Fruit fly (Drosophila melanogaster): ENCODE measurements around the gene CG4982.

The CG4982 gene

DNA sequence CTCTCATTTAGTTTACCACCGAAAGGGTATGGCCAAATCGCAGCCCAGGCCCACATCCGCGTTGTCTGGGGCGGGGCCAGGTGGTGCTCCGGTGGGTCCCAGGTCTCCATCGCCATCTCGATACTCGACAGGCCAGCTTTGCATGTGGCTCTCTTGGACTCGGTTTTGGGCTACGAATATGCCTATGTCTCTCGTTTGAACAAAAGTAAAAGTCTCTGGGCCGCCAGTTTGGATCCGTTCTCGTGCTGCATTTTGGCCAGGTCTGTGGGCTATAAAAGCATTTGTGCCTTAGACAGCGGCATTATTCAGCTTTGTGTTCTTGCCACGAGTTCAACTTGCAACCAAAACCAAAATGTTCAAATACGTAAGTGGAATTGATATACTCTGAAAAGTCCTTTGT lies 24.1 kb upstream of the CG4982 start, which contains the start of gene CG13065:
TSS of gene CG13065 (plus strand) at position 301 of the 400 bp plus-strand sequence.
- TF ChIP-seq Vsx2 (GFP tag; optimal IDR thresholded peaks at IDR 0.05; ENCODE audit: partially characterized antibody) (no peak), tai (GFP tag; optimal IDR thresholded peaks at IDR 0.05) (no peak), foxo (GFP tag; optimal IDR thresholded peaks at IDR 0.05) (no peak), dmrt93B (GFP tag; optimal IDR thresholded peaks at IDR 0.05) (no peak), HLH106 (tag; optimal IDR thresholded peaks at IDR 0.05) (no peak), Hnf4 (GFP tag; optimal IDR thresholded peaks at IDR 0.05) (no peak), br (GFP tag; optimal IDR thresholded peaks at IDR 0.05) (no peak), Jra (GFP tag; optimal IDR thresholded peaks at IDR 0.05) (no peak), pan (optimal IDR thresholded peaks at IDR 0.05) (no peak), CG9705 (GFP tag; optimal IDR thresholded peaks at IDR 0.05) (no peak), h (GFP tag; optimal IDR thresholded peaks at IDR 0.05) (no peak)

dm6 chr3L:16279171-16279570 lies 22.1 kb upstream of the CG4982 start, which contains the start of gene CG13050:
CG13050 (minus strand) TSS chr3L:16279271.
- TF ChIP-seq usp (GFP tag; optimal IDR thresholded peaks at IDR 0.05) = no peak
- no peak for TF ChIP-seq Dfd (GFP tag; optimal IDR thresholded peaks at IDR 0.05)
- TF ChIP-seq HLH106 (tag; optimal IDR thresholded peaks at IDR 0.05) = no peak
- TF ChIP-seq dsf (GFP tag; optimal IDR thresholded peaks at IDR 0.05; ENCODE audit: borderline replicate concordance) = no peak
- TF ChIP-seq brk (GFP tag; optimal IDR thresholded peaks at IDR 0.05) = no peak
- TF ChIP-seq ey (GFP tag; optimal IDR thresholded peaks at IDR 0.05) = no peak
- TF ChIP-seq Vsx2 (GFP tag; optimal IDR thresholded peaks at IDR 0.05; ENCODE audit: partially characterized antibody) = no peak
- TF ChIP-seq Hr83 (GFP tag; optimal IDR thresholded peaks at IDR 0.05; ENCODE audit: poor library complexity, severe bottlenecking) = no peak
- no peak for TF ChIP-seq CG9705 (GFP tag; optimal IDR thresholded peaks at IDR 0.05)
- TF ChIP-seq Mio (GFP tag; optimal IDR thresholded peaks at IDR 0.05) = no peak
- no peak for TF ChIP-seq dmrt93B (GFP tag; optimal IDR thresholded peaks at IDR 0.05)
- TF ChIP-seq Rel (GFP tag; optimal IDR thresholded peaks at IDR 0.05) = no peak
- TF ChIP-seq Rel (tag; optimal IDR thresholded peaks at IDR 0.05) = no peak
- no peak for TF ChIP-seq pan (optimal IDR thresholded peaks at IDR 0.05)
- no peak for TF ChIP-seq Jra (GFP tag; optimal IDR thresholded peaks at IDR 0.05)
- no peak for TF ChIP-seq CG32264 (GFP tag; optimal IDR thresholded peaks at IDR 0.05)
- TF ChIP-seq dl (GFP tag; optimal IDR thresholded peaks at IDR 0.05; ENCODE audit: insufficient read depth in 1 of 2, partially characterized antibody in 2 of 2) = no peak
- no peak for TF ChIP-seq psq (GFP tag; optimal IDR thresholded peaks at IDR 0.05)
- no peak for TF ChIP-seq Abd-B (GFP tag; optimal IDR thresholded peaks at IDR 0.05)

- peak; percentile 70 for TF ChIP-seq Vsx2 (GFP tag; optimal IDR thresholded peaks at IDR 0.05; ENCODE audit: partially characterized antibody)
- TF ChIP-seq Myc (optimal IDR thresholded peaks at IDR 0.05) = no peak
Measured at dm6 chr3L:16279987-16280454, 21.2 kb upstream of the CG4982 start, which contains the start of gene CG13064. CG13064 (plus strand) TSS chr3L:16280404.

DNA sequence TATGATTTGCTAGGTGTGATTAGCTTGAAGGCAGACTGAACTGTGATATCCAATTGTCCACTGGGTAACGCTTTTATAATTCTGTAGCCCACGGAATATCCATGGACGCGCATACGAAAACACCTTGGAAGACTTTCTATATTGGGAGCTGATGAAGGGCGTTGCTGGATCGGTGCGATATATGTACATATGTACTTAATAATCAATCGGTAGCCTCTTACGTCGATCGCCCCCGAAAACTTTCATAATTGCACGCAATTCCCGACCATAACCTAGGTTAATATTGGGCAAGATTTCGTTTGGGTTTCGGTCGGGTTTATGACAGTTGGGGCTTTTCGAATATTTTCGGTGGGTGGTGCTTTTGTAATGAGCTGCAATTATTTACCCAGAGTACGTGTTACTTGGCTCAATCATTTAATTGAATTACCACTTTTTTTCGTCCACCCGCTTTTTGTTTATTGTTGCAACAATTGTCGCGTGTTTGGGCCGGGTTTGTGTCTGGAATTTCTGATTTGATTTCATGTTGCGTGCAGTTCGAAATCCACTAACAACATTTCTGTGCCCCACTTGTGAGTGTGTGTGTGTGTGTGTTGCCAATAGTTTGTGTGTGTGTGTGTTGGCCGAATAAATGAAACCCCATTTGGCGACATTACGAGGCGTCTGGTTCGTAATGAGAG lies 19.2 kb upstream of the CG4982 start, which contains the start of gene CG13049:
TSS of gene CG13049 (minus strand) at position 51 of the 677 bp plus-strand sequence.
- TF ChIP-seq Dfd (GFP tag; optimal IDR thresholded peaks at IDR 0.05) (peak; percentile 80), sage (GFP tag; optimal IDR thresholded peaks at IDR 0.05) (no peak), brk (GFP tag; optimal IDR thresholded peaks at IDR 0.05) (no peak), dmrt93B (GFP tag; optimal IDR thresholded peaks at IDR 0.05) (no peak), HLH106 (tag; optimal IDR thresholded peaks at IDR 0.05) (no peak), Hnf4 (GFP tag; optimal IDR thresholded peaks at IDR 0.05) (no peak)

dm6 chr3L:16283821-16284220 lies 17.4 kb upstream of the CG4982 start, which contains the start of gene CG13048:
CG13048 (minus strand) TSS chr3L:16283921.
- TF ChIP-seq Rel (GFP tag; optimal IDR thresholded peaks at IDR 0.05) (no peak), Rel (tag; optimal IDR thresholded peaks at IDR 0.05) (no peak), Abd-B (GFP tag; optimal IDR thresholded peaks at IDR 0.05) (no peak), HLH106 (tag; optimal IDR thresholded peaks at IDR 0.05) (no peak), Jra (GFP tag; optimal IDR thresholded peaks at IDR 0.05) (no peak), rgr (GFP tag; optimal IDR thresholded peaks at IDR 0.05) (no peak)

dm6 chr3L:16285346-16285911 lies 15.8 kb upstream of the CG4982 start, which contains the start of gene CG13047:
CG13047 (minus strand) TSS chr3L:16285396.
- TF ChIP-seq jim (GFP tag; optimal IDR thresholded peaks at IDR 0.05) (no peak), Hr83 (GFP tag; optimal IDR thresholded peaks at IDR 0.05; ENCODE audit: poor library complexity, severe bottlenecking) (no peak), dmrt93B (GFP tag; optimal IDR thresholded peaks at IDR 0.05) (no peak), Abd-B (GFP tag; optimal IDR thresholded peaks at IDR 0.05) (no peak), Hnf4 (GFP tag; optimal IDR thresholded peaks at IDR 0.05) (no peak), HLH106 (tag; optimal IDR thresholded peaks at IDR 0.05) (no peak), lola (GFP tag; optimal IDR thresholded peaks at IDR 0.05) (no peak), foxo (GFP tag; optimal IDR thresholded peaks at IDR 0.05) (no peak), dl (GFP tag; optimal IDR thresholded peaks at IDR 0.05; ENCODE audit: insufficient read depth in 1 of 2, partially characterized antibody in 2 of 2) (no peak), Vsx2 (GFP tag; optimal IDR thresholded peaks at IDR 0.05; ENCODE audit: partially characterized antibody) (no peak), Sp1 (GFP tag; optimal IDR thresholded peaks at IDR 0.05) (no peak), br (GFP tag; optimal IDR thresholded peaks at IDR 0.05) (no peak), N (GFP tag; optimal IDR thresholded peaks at IDR 0.05) (no peak), ey (GFP tag; optimal IDR thresholded peaks at IDR 0.05) (no peak), dsf (GFP tag; optimal IDR thresholded peaks at IDR 0.05; ENCODE audit: borderline replicate concordance) (no peak)

Data from whole organism, wandering third instar larva.